Fruit fly (Drosophila melanogaster) S2 (cell line): ENCODE measurements around the gene GAPcenA.

ENCODE experiments used
- CG8478 ChIP-seq: fragments of >200 bp; optimal IDR thresholded peaks from 2 replicates; lab custom pipeline; 2018
- CTCF ChIP-seq, 2 experiments: fragments of >200 bp; optimal IDR thresholded peaks; 2 replicates each; lab custom pipeline; 2018

DNA sequence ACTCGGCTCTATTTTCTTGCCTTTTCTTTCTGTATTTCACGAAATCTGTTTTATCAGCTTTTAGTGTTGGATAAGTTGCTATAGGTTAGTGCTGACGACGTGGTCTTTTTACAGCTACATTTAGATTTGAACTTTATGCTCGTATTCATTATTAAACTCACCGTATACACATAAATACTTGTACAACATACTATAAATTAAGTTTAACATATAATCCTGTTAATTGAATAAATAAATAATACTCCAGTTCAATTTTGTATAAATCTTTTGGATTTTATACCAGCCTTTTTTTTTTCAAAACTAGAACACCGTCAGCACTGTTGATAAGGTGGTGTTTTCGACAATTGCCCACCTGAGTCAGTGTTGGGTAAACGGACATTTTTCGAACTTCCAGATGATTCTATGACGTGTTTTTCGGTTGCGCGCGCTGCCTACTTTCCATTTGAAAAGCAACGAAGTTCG is 37.4 kb upstream of the GAPcenA start, which contains the start of gene BI-1:
- no peak for TF ChIP-seq CTCF (optimal IDR thresholded peaks at IDR 0.05; lab: Kevin White, UChicago)
- TF ChIP-seq CG8478 (lab: Kevin White, UChicago), result no peak
